Fruit fly (Drosophila melanogaster) whole organism, embryonic: ENCODE data around the gene CG14440.

Experiments used
- CG10147 ChIP-seq: fragments of 200-800 bp; sonication (Bioruptor generic); optimal IDR thresholded peaks from 2 replicates; lab custom pipeline; 2019; ENCODE audit warnings: missing biosample characterization, mild to moderate bottlenecking, missing genetic modification characterization, moderate library complexity
- CG11247 ChIP-seq: fragments of 200-800 bp; sonication (Bioruptor generic); IDR thresholded peaks from 2 replicates; pipeline ENCODE4 v1.3.6; 2022; ENCODE audit warnings: missing biosample characterization, missing genetic modification characterization
- CG12155 ChIP-seq: fragments of 200-800 bp; sonication (Bioruptor generic); optimal IDR thresholded peaks from 3 replicates; lab custom pipeline; 2016; ENCODE audit warnings: missing biosample characterization, missing genetic modification characterization
- CG12219 ChIP-seq: fragments of 200-800 bp; sonication (Bioruptor generic); optimal IDR thresholded peaks from 3 replicates; lab custom pipeline; 2018; ENCODE audit warnings: missing biosample characterization, mild to moderate bottlenecking, missing genetic modification characterization
- CG15073 ChIP-seq: fragments of 200-800 bp; sonication (Bioruptor generic); optimal IDR thresholded peaks from 2 replicates; lab custom pipeline; 2016; ENCODE audit warnings: missing biosample characterization, missing genetic modification characterization
- CG16779 ChIP-seq: fragments of 200-800 bp; sonication (Bioruptor generic); IDR thresholded peaks from 2 replicates; pipeline ENCODE4 v1.3.6; 2022; ENCODE audit warnings: missing biosample characterization, missing genetic modification characterization
- CG18619 ChIP-seq: fragments of 200-800 bp; sonication (Bioruptor generic); optimal IDR thresholded peaks from 3 replicates; lab custom pipeline; 2017; ENCODE audit warnings: missing biosample characterization, mild to moderate bottlenecking, missing genetic modification characterization
- CG3065 ChIP-seq: fragments of 200-800 bp; sonication (Bioruptor generic); optimal IDR thresholded peaks from 2 replicates; lab custom pipeline; 2016; ENCODE audit warnings: missing biosample characterization, missing genetic modification characterization
- CG4820 ChIP-seq: fragments of 200-800 bp; sonication (Bioruptor generic); optimal IDR thresholded peaks from 3 replicates; lab custom pipeline; 2016; ENCODE audit warnings: missing biosample characterization, missing genetic modification characterization
- CG6654 ChIP-seq: fragments of 200-800 bp; sonication (Bioruptor generic); optimal IDR thresholded peaks from 2 replicates; lab custom pipeline; 2017; ENCODE audit warnings: missing biosample characterization, mild to moderate bottlenecking, missing genetic modification characterization
- CG6683 ChIP-seq: fragments of 200-800 bp; sonication (Bioruptor generic); optimal IDR thresholded peaks from 2 replicates; lab custom pipeline; 2017; ENCODE audit warnings: missing biosample characterization, mild to moderate bottlenecking, missing genetic modification characterization, missing genetic modification reagents
- CG7271 ChIP-seq: fragments of 200-800 bp; sonication (Bioruptor generic); optimal IDR thresholded peaks from 2 replicates; lab custom pipeline; 2018; ENCODE audit warnings: missing biosample characterization, mild to moderate bottlenecking, missing genetic modification characterization, moderate library complexity
- CG7786 ChIP-seq: fragments of 200-800 bp; sonication (Bioruptor generic); optimal IDR thresholded peaks from 2 replicates; lab custom pipeline; 2016; ENCODE audit warnings: missing biosample characterization, missing genetic modification characterization
- CG9609 ChIP-seq: fragments of 200-800 bp; sonication (Bioruptor generic); optimal IDR thresholded peaks from 3 replicates; lab custom pipeline; 2016; ENCODE audit warnings: missing biosample characterization, missing genetic modification characterization
- Camta ChIP-seq: fragments of 200-800 bp; sonication (Bioruptor generic); optimal IDR thresholded peaks from 2 replicates; lab custom pipeline; 2016; ENCODE audit warnings: missing biosample characterization, missing genetic modification characterization
- Dek ChIP-seq: fragments of 200-800 bp; sonication (Bioruptor generic); optimal IDR thresholded peaks from 3 replicates; lab custom pipeline; 2019; ENCODE audit warnings: missing biosample characterization, mild to moderate bottlenecking, missing genetic modification characterization, moderate library complexity
- Dll ChIP-seq: fragments of 200-800 bp; sonication (Bioruptor generic); IDR thresholded peaks from 4 replicates; pipeline ENCODE4 v1.3.6; 2022; ENCODE audit warnings: missing biosample characterization, missing genetic modification characterization; ENCODE audit not compliant: partially characterized antibody
- Dp ChIP-seq: fragments of 200-800 bp; sonication (Bioruptor generic); optimal IDR thresholded peaks from 2 replicates; lab custom pipeline; 2018; ENCODE audit warnings: missing biosample characterization, mild to moderate bottlenecking, missing genetic modification characterization, moderate library complexity
- Fer1 ChIP-seq: fragments of 200-800 bp; sonication (Bioruptor generic); optimal IDR thresholded peaks from 2 replicates; lab custom pipeline; 2017; ENCODE audit warnings: missing biosample characterization, mild to moderate bottlenecking, missing genetic modification characterization
- Hey ChIP-seq: fragments of 200-800 bp; sonication (Bioruptor generic); optimal IDR thresholded peaks from 3 replicates; lab custom pipeline; 2018; ENCODE audit warnings: missing biosample characterization, mild to moderate bottlenecking, missing genetic modification characterization
- Jarid2 ChIP-seq: fragments of 200-800 bp; sonication (Bioruptor generic); optimal IDR thresholded peaks from 3 replicates; lab custom pipeline; 2017; ENCODE audit warnings: mild to moderate bottlenecking, missing biosample characterization, missing genetic modification reagents, missing genetic modification characterization
- MTF-1 ChIP-seq: fragments of 200-800 bp; sonication (Bioruptor generic); optimal IDR thresholded peaks from 2 replicates; lab custom pipeline; 2018; ENCODE audit warnings: missing biosample characterization, mild to moderate bottlenecking, missing genetic modification characterization, borderline replicate concordance
- Med ChIP-seq: fragments of 200-800 bp; sonication (Bioruptor generic); peaks from one replicate; lab custom pipeline; 2016; ENCODE audit warnings: missing biosample characterization, missing genetic modification characterization, mild to moderate bottlenecking, inconsistent platforms, moderate library complexity
- Nf-YA ChIP-seq: fragments of 200-800 bp; sonication (Bioruptor generic); IDR thresholded peaks from 2 replicates; pipeline ENCODE4 v1.3.6; 2022; ENCODE audit warnings: missing biosample characterization, missing genetic modification characterization
- Poxn ChIP-seq: fragments of 200-800 bp; sonication (Bioruptor generic); IDR thresholded peaks from 2 replicates; pipeline ENCODE4 v1.3.6; 2022; ENCODE audit warnings: missing biosample characterization, missing genetic modification characterization
- Rfx ChIP-seq: fragments of 200-800 bp; sonication (Bioruptor generic); IDR thresholded peaks from 2 replicates; pipeline ENCODE4 v1.3.6; 2022; ENCODE audit warnings: missing biosample characterization, missing genetic modification characterization
- Scr ChIP-seq: fragments of 200-800 bp; sonication (Bioruptor generic); IDR thresholded peaks from 2 replicates; pipeline ENCODE4 v1.3.6; 2022; ENCODE audit warnings: missing biosample characterization, missing genetic modification characterization; ENCODE audit not compliant: partially characterized antibody
- Sox102F ChIP-seq: fragments of 200-800 bp; sonication (Bioruptor generic); optimal IDR thresholded peaks from 2 replicates; lab custom pipeline; 2018; ENCODE audit warnings: missing biosample characterization, mild to moderate bottlenecking, missing genetic modification characterization, moderate library complexity
- Xrp1 ChIP-seq: fragments of 200-800 bp; sonication (Bioruptor generic); IDR thresholded peaks from 2 replicates; pipeline ENCODE4 v1.3.6; 2022; ENCODE audit warnings: missing biosample characterization, missing genetic modification characterization
- abd-A ChIP-seq: fragments of 200-800 bp; sonication (Bioruptor generic); optimal IDR thresholded peaks from 3 replicates; lab custom pipeline; 2019; ENCODE audit warnings: missing biosample characterization, mild to moderate bottlenecking, missing genetic modification characterization, moderate library complexity
- caup ChIP-seq: fragments of 200-800 bp; sonication (Bioruptor generic); optimal IDR thresholded peaks from 3 replicates; lab custom pipeline; 2017; ENCODE audit warnings: missing biosample characterization, mild to moderate bottlenecking, missing genetic modification characterization, moderate library complexity; ENCODE audit not compliant: severe bottlenecking
- cg ChIP-seq: fragments of 200-800 bp; sonication (Bioruptor generic); optimal IDR thresholded peaks from 3 replicates; lab custom pipeline; 2019; ENCODE audit warnings: missing biosample characterization, mild to moderate bottlenecking, missing genetic modification characterization, moderate library complexity
- crol ChIP-seq: fragments of 200-800 bp; sonication (Bioruptor generic); IDR thresholded peaks from 2 replicates; pipeline ENCODE4 v1.3.6; 2022; ENCODE audit warnings: missing biosample characterization, missing genetic modification characterization
- dm ChIP-seq: fragments of 200-800 bp; sonication (Bioruptor generic); optimal IDR thresholded peaks from 3 replicates; lab custom pipeline; 2016; ENCODE audit warnings: missing biosample characterization, missing genetic modification characterization
- dpn ChIP-seq, 2 experiments: fragments of 200-800 bp; sonication (Bioruptor generic); optimal IDR thresholded peaks; 3 replicates each; lab custom pipeline; 2016; ENCODE audit warnings: missing biosample characterization in 2 of 2, missing genetic modification characterization in 2 of 2
- gce ChIP-seq: fragments of 200-800 bp; sonication (Bioruptor generic); IDR thresholded peaks from 3 replicates; pipeline ENCODE4 v1.3.6; 2022; ENCODE audit warnings: missing biosample characterization, missing genetic modification characterization
- gro ChIP-seq: fragments of 200-800 bp; sonication (Bioruptor generic); optimal IDR thresholded peaks from 2 replicates; lab custom pipeline; 2016; ENCODE audit warnings: missing biosample characterization, missing genetic modification characterization
- hkb ChIP-seq, 2 experiments: fragments of 200-800 bp in 1 of 2; fragments of >200 bp in 1 of 2; sonication (Bioruptor generic) in 1 of 2; IDR thresholded peaks in 1 of 2; optimal IDR thresholded peaks in 1 of 2; 2 replicates each; pipeline versions ENCODE4 v1.3.6 to Lab custom; 2017 to 2022; ENCODE audit warnings: missing biosample characterization in 1 of 2, missing genetic modification characterization in 1 of 2
- lola ChIP-seq, 3 experiments: fragments of >200 bp in 2 of 3; fragments of 200-800 bp in 1 of 3; sonication (Bioruptor generic) in 1 of 3; optimal IDR thresholded peaks; 2 replicates each; lab custom pipeline; 2017 to 2019; ENCODE audit warnings: missing biosample characterization in 3 of 3, missing genetic modification characterization in 3 of 3, mild to moderate bottlenecking in 1 of 3, moderate library complexity in 1 of 3
- mirr ChIP-seq: fragments of 200-800 bp; sonication (Bioruptor generic); optimal IDR thresholded peaks from 3 replicates; lab custom pipeline; 2018; ENCODE audit warnings: missing biosample characterization, mild to moderate bottlenecking, missing genetic modification characterization
- pan ChIP-seq, 4 experiments: fragments of >200 bp in 3 of 4; fragments of 200-800 bp in 1 of 4; sonication (Bioruptor generic) in 1 of 4; optimal IDR thresholded peaks in 3 of 4; IDR thresholded peaks in 1 of 4; 2 replicates each; pipeline versions ENCODE4 v1.3.6 to Lab custom; 2017 to 2022; ENCODE audit warnings: missing biosample characterization in 2 of 4, missing genetic modification characterization in 2 of 4, mixed read lengths in 1 of 4
- sd ChIP-seq: fragments of 200-800 bp; sonication (Bioruptor generic); optimal IDR thresholded peaks from 3 replicates; lab custom pipeline; 2018; ENCODE audit warnings: missing biosample characterization, mild to moderate bottlenecking, missing genetic modification characterization, moderate library complexity
- tll ChIP-seq, 2 experiments: fragments of 200-800 bp in 1 of 2; fragments of >200 bp in 1 of 2; sonication (Bioruptor generic) in 1 of 2; optimal IDR thresholded peaks; 2 replicates each; lab custom pipeline; 2017 to 2019; ENCODE audit warnings: missing biosample characterization in 2 of 2, missing genetic modification characterization in 2 of 2, mild to moderate bottlenecking in 1 of 2, moderate library complexity in 1 of 2
- twi ChIP-seq: fragments of 200-800 bp; optimal IDR thresholded peaks from 2 replicates; lab custom pipeline; 2019; ENCODE audit warnings: missing biosample characterization, mild to moderate bottlenecking, missing genetic modification characterization, moderate library complexity
- vvl ChIP-seq: fragments of 200-800 bp; sonication (Bioruptor generic); IDR thresholded peaks from 2 replicates; pipeline ENCODE4 v1.3.6; 2022; ENCODE audit warnings: missing biosample characterization, missing genetic modification characterization
- zfh2 ChIP-seq: fragments of 200-800 bp; sonication (Bioruptor generic); optimal IDR thresholded peaks from 2 replicates; lab custom pipeline; 2016; ENCODE audit warnings: missing biosample characterization, missing genetic modification characterization

Gene CG14440

DNA sequence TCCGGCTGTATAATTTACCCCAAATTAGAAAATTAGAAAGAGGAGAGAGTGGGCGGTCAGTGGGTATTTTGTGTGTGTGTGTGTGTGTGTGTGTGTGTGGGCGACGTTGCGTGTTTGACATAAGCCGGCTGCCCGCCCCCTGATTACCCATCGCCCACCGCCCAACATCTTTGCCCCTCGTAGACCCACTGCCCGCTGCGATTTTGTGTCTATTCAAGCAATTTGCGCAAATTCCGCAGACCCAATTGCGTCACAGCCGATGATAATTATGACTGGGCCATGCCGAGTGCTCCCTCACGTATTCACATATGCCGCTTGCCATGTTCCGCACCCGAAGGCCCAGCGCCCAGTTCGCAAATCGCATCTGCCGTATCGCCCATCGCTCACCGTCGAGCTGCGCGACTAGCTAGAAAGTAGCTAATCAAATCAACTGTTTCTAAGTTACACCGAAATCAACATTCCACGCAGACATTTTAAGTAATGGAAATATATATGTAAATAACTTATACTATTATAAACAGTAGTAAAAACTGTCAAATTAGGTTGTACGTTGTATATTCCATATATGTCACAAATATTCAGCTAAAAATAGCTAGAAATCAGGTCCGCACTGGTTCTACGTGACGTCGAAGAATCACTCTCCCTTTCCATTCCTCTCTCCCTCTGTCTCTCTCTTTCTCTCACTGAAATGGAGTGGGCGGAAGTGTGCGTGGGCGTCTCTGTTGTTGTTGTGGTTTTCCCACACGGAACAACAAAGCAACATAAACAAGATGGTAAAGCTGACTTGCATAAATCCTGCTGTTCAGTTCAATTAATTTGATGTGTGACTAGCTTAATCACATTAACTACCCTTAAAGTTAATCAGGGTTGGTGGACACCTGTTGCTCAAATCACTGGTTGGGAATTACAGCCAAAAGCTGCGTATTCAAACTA is 41.5 kb downstream of the CG14440 start (continued):
- no peak for TF ChIP-seq CG6654 (GFP tag; lab: Kevin White, UChicago)
- TF ChIP-seq MTF-1 (GFP tag; lab: Kevin White, UChicago), result no peak
- TF ChIP-seq Dp (GFP tag; lab: Kevin White, UChicago), result no peak
- peak; percentile 11 for TF ChIP-seq CG6683 (GFP tag; lab: Kevin White, UChicago)
- peak; percentile 5 for TF ChIP-seq cg (GFP tag; lab: Kevin White, UChicago)
- TF ChIP-seq caup (GFP tag; lab: Kevin White, UChicago), result peak; percentile 57
- TF ChIP-seq Med (GFP tag; lab: Kevin White, UChicago), result peak; percentile 21
- TF ChIP-seq pan (optimal IDR thresholded peaks at IDR 0.05; lab: Kevin White, UChicago), result no peak
- no peak for TF ChIP-seq pan (GFP tag; optimal IDR thresholded peaks at IDR 0.05 in 1 of 2, IDR thresholded peaks at IDR 0.05 in 1 of 2)
- TF ChIP-seq Dll (GFP tag; lab: Robert Waterston, UW), result peak; percentile 34; the same call in 1 of the 4 replicates
- TF ChIP-seq CG15073 (GFP tag; lab: Kevin White, UChicago), result no peak
- TF ChIP-seq sd (tag; lab: Kevin White, UChicago), result peak; percentile 93
- 0 out of 3 replicates have a peak, but pooled peaks have one; percentile 13 for TF ChIP-seq gce (GFP tag; lab: Robert Waterston, UW)
- peak; percentile 30 for TF ChIP-seq CG12219
- TF ChIP-seq twi (tag; lab: Kevin White, UChicago), result peak; percentile 24
- no peak for TF ChIP-seq Poxn (GFP tag; lab: Robert Waterston, UW)
- peak; percentile 46 for TF ChIP-seq Rfx (GFP tag; lab: Robert Waterston, UW)
- TF ChIP-seq dpn (GFP tag; optimal IDR thresholded peaks at IDR 0.05; lab: Kevin White, UChicago), result peak in 1 of 2 experiments; percentile 11
- TF ChIP-seq crol (GFP tag; lab: Robert Waterston, UW), result peak; percentile 60; the same call in 1 of the 2 replicates
- no peak for TF ChIP-seq gro (GFP tag; lab: Kevin White, UChicago)
- no peak for TF ChIP-seq Nf-YA (GFP tag; lab: Robert Waterston, UW)
- peak in 1 of 3 experiments; percentile 28 for TF ChIP-seq lola (GFP tag; optimal IDR thresholded peaks at IDR 0.05; lab: Kevin White, UChicago)
- TF ChIP-seq CG10147 (GFP tag; lab: Kevin White, UChicago), result peak; percentile 72
- TF ChIP-seq zfh2, result no peak
- TF ChIP-seq Jarid2, result no peak
- TF ChIP-seq Scr, result peak; percentile 15; the same call in 1 of the 2 replicates
- TF ChIP-seq CG3065 (GFP tag; lab: Kevin White, UChicago), result no peak
- TF ChIP-seq CG16779 (GFP tag; lab: Robert Waterston, UW), result no peak
- TF ChIP-seq Dek (tag; lab: Kevin White, UChicago), result peak; percentile 23
- no peak for TF ChIP-seq hkb (optimal IDR thresholded peaks at IDR 0.05; lab: Kevin White, UChicago)
- TF ChIP-seq hkb (GFP tag; IDR thresholded peaks at IDR 0.05; lab: Robert Waterston, UW), result peak; percentile 64
- TF ChIP-seq Fer1, result peak; percentile 85
- TF ChIP-seq CG7271, result no peak
- TF ChIP-seq Camta (GFP tag; lab: Kevin White, UChicago), result no peak
- TF ChIP-seq CG11247 (GFP tag; lab: Robert Waterston, UW), result no peak
- peak; percentile 3 for TF ChIP-seq CG18619
- peak in 1 of 2 experiments; percentile 38 for TF ChIP-seq tll (GFP tag; optimal IDR thresholded peaks at IDR 0.05; lab: Kevin White, UChicago)
- no peak for TF ChIP-seq dm (GFP tag; lab: Kevin White, UChicago)
- peak; percentile 63 for TF ChIP-seq Xrp1
- TF ChIP-seq vvl (GFP tag; lab: Robert Waterston, UW), result peak; percentile 52
- no peak for TF ChIP-seq CG9609 (GFP tag; lab: Kevin White, UChicago)
- TF ChIP-seq CG7786 (GFP tag; lab: Kevin White, UChicago), result no peak
- TF ChIP-seq CG12155 (GFP tag; lab: Kevin White, UChicago), result peak; percentile 2
- no peak for TF ChIP-seq mirr
- no peak for TF ChIP-seq CG4820 (GFP tag; lab: Kevin White, UChicago)
- TF ChIP-seq Sox102F (GFP tag; lab: Kevin White, UChicago), result no peak
- peak; percentile 47 for TF ChIP-seq abd-A (tag; lab: Kevin White, UChicago)
- TF ChIP-seq Hey, result no peak
